Worm (Caenorhabditis elegans) whole organism, young adult: Measurements from ENCODE around the gene czw-1.
A peak's percentile ranks its signal among the peaks of the same experiment; 100 is the strongest.

Source experiments
- B0035.1 ChIP-seq: sonication (generic microtip); optimal IDR thresholded peaks from 2 replicates; lab custom pipeline; 2016; ENCODE audit warnings: missing genetic modification characterization, mild to moderate bottlenecking, missing compliant biosample characterization, missing genotype, missing genetic modification reagents
- C06A6.2 ChIP-seq: fragments of 200-800 bp; sonication (Bioruptor generic); conservative IDR thresholded peaks from 2 replicates; pipeline ENCODE4 v1.3.6; 2022; ENCODE audit warnings: missing genetic modification characterization, missing compliant biosample characterization
- C17E4.6 ChIP-seq: fragments of 200-800 bp; sonication (Bioruptor generic); IDR thresholded peaks from 2 replicates; pipeline ENCODE4 v1.3.6; 2022; ENCODE audit warnings: missing genetic modification reagents, missing genetic modification characterization, missing compliant biosample characterization
- F22D6.2 ChIP-seq: sonication (generic microtip); optimal IDR thresholded peaks from 2 replicates; lab custom pipeline; 2016; ENCODE audit warnings: mild to moderate bottlenecking, missing genetic modification characterization, missing compliant biosample characterization
- F39B2.1 ChIP-seq: fragments of 200-800 bp; sonication (Bioruptor generic); IDR thresholded peaks from 2 replicates; pipeline ENCODE4 v1.3.6; 2022; ENCODE audit warnings: missing genetic modification reagents, missing genetic modification characterization, missing compliant biosample characterization
- F55B11.4 ChIP-seq: sonication (generic microtip); optimal IDR thresholded peaks from 2 replicates; lab custom pipeline; 2016; ENCODE audit warnings: missing compliant biosample characterization, missing genetic modification characterization, borderline replicate concordance; ENCODE audit not compliant: insufficient read depth
- K11D2.4 ChIP-seq: fragments of 200-800 bp; sonication (Bioruptor generic); IDR thresholded peaks from 2 replicates; pipeline ENCODE4 v1.3.6; 2022; ENCODE audit warnings: missing genetic modification reagents, missing genetic modification characterization, missing compliant biosample characterization
- T07F8.4 ChIP-seq: sonication (generic microtip); optimal IDR thresholded peaks from 2 replicates; lab custom pipeline; 2016; ENCODE audit warnings: mild to moderate bottlenecking, missing genetic modification characterization, moderate library complexity, missing compliant biosample characterization
- Y53G8AR.9 ChIP-seq: fragments of 200-800 bp; sonication (Bioruptor generic); conservative IDR thresholded peaks from 2 replicates; pipeline ENCODE4 v1.3.6; 2022; ENCODE audit warnings: missing genetic modification reagents, missing genetic modification characterization, missing compliant biosample characterization
- Y67H2A.10 ChIP-seq: fragments of 200-800 bp; sonication (Bioruptor generic); conservative IDR thresholded peaks from 2 replicates; pipeline ENCODE4 v1.3.6; 2022; ENCODE audit warnings: missing genetic modification reagents, missing genetic modification characterization, missing compliant biosample characterization
- akir-1 ChIP-seq: fragments of 200-800 bp; sonication (Bioruptor generic); optimal IDR thresholded peaks from 2 replicates; lab custom pipeline; 2018; ENCODE audit warnings: mild to moderate bottlenecking, missing genetic modification characterization, moderate library complexity, missing compliant biosample characterization
- aptf-2 ChIP-seq: fragments of 200-800 bp; sonication (Bioruptor generic); conservative IDR thresholded peaks from 2 replicates; pipeline ENCODE4 v1.3.6; 2022; ENCODE audit warnings: missing genetic modification reagents, missing genetic modification characterization, missing compliant biosample characterization
- atf-7 ChIP-seq: sonication (generic microtip); optimal IDR thresholded peaks from 2 replicates; lab custom pipeline; 2017; ENCODE audit warnings: mild to moderate bottlenecking, missing genetic modification characterization, missing compliant biosample characterization
- attf-3 ChIP-seq: fragments of 200-800 bp; sonication (Bioruptor generic); conservative IDR thresholded peaks from 2 replicates; pipeline ENCODE4 v1.3.6; 2022; ENCODE audit warnings: missing genetic modification reagents, missing genetic modification characterization, missing compliant biosample characterization
- bed-1 ChIP-seq: fragments of 200-800 bp; sonication (Bioruptor generic); IDR thresholded peaks from 2 replicates; pipeline ENCODE4 v1.3.6; 2022; ENCODE audit warnings: missing genetic modification reagents, missing genetic modification characterization, missing compliant biosample characterization
- ceh-100 ChIP-seq: fragments of 200-800 bp; sonication (Bioruptor generic); IDR thresholded peaks from 2 replicates; pipeline ENCODE4 v1.3.6; 2022; ENCODE audit warnings: missing genetic modification reagents, missing genetic modification characterization, missing compliant biosample characterization
- ceh-58 ChIP-seq: fragments of 200-800 bp; sonication (Bioruptor generic); IDR thresholded peaks from 2 replicates; pipeline ENCODE4 v1.3.6; 2022; ENCODE audit warnings: missing genetic modification characterization, missing compliant biosample characterization
- ceh-79 ChIP-seq: sonication (generic microtip); optimal IDR thresholded peaks from 2 replicates; lab custom pipeline; 2017; ENCODE audit warnings: mild to moderate bottlenecking, missing genetic modification characterization, missing compliant biosample characterization
- chd-7 ChIP-seq: sonication (generic microtip); optimal IDR thresholded peaks from 2 replicates; lab custom pipeline; 2016; ENCODE audit warnings: mild to moderate bottlenecking, missing genetic modification characterization, moderate library complexity, missing compliant biosample characterization
- dpff-1 ChIP-seq: sonication (generic microtip); optimal IDR thresholded peaks from 2 replicates; lab custom pipeline; 2017; ENCODE audit warnings: mild to moderate bottlenecking, missing genetic modification characterization, missing compliant biosample characterization
- dpl-1 ChIP-seq: fragments of 150-350 bp; optimal IDR thresholded peaks from 2 replicates; lab custom pipeline; 2014; ENCODE audit warnings: missing biosample characterization, missing genetic modification reagents, missing genetic modification characterization
- egl-44 ChIP-seq: fragments of 200-800 bp; sonication (Bioruptor generic); IDR thresholded peaks from 2 replicates; pipeline ENCODE4 v1.3.6; 2022; ENCODE audit warnings: missing genetic modification reagents, missing genetic modification characterization, missing compliant biosample characterization
- hlh-12 ChIP-seq: sonication (generic microtip); optimal IDR thresholded peaks from 2 replicates; lab custom pipeline; 2016; ENCODE audit warnings: missing genetic modification characterization, missing compliant biosample characterization
- lin-40 ChIP-seq: sonication (generic microtip); optimal IDR thresholded peaks from 2 replicates; lab custom pipeline; 2016; ENCODE audit warnings: missing genetic modification characterization, mild to moderate bottlenecking, missing compliant biosample characterization, missing genotype, missing genetic modification reagents
- madf-6 ChIP-seq: fragments of 200-800 bp; sonication (Bioruptor generic); IDR thresholded peaks from 2 replicates; pipeline ENCODE4 v1.3.6; 2022; ENCODE audit warnings: missing genetic modification reagents, missing genetic modification characterization, missing compliant biosample characterization
- mcd-1 ChIP-seq: fragments of 200-800 bp; sonication (Bioruptor generic); IDR thresholded peaks from 2 replicates; pipeline ENCODE4 v1.3.6; 2022; ENCODE audit warnings: missing genetic modification reagents, missing genetic modification characterization, missing compliant biosample characterization
- nfya-2 ChIP-seq: fragments of 200-800 bp; sonication (Bioruptor generic); IDR thresholded peaks from 2 replicates; pipeline ENCODE4 v1.3.6; 2022; ENCODE audit warnings: missing genetic modification reagents, missing genetic modification characterization, missing compliant biosample characterization
- nfyb-1 ChIP-seq: fragments of 200-800 bp; sonication (Bioruptor generic); IDR thresholded peaks from 2 replicates; pipeline ENCODE4 v1.3.6; 2022; ENCODE audit warnings: missing genetic modification reagents, missing genetic modification characterization, missing compliant biosample characterization
- nhr-179 ChIP-seq: sonication (generic microtip); optimal IDR thresholded peaks from 2 replicates; lab custom pipeline; 2016; ENCODE audit warnings: mild to moderate bottlenecking, missing genetic modification characterization, missing compliant biosample characterization
- pbrm-1 ChIP-seq: fragments of 200-800 bp; sonication (Bioruptor generic); IDR thresholded peaks from 2 replicates; pipeline ENCODE4 v1.3.6; 2022; ENCODE audit warnings: missing genetic modification reagents, missing genetic modification characterization, missing compliant biosample characterization
- repo-1 ChIP-seq: sonication (generic microtip); optimal IDR thresholded peaks from 2 replicates; lab custom pipeline; 2017; ENCODE audit warnings: mild to moderate bottlenecking, missing genetic modification characterization, missing compliant biosample characterization
- rpc-1 ChIP-seq, 2 experiments: fragments of 150-350 bp in 1 of 2; sonication (generic microtip) in 1 of 2; optimal IDR thresholded peaks; 2 replicates each; lab custom pipeline; 2014 to 2018; ENCODE audit warnings: missing biosample characterization in 1 of 2, missing genetic modification characterization in 1 of 2, missing genetic modification reagents in 1 of 2, missing genotype in 1 of 2
- snpc-1.1 ChIP-seq: sonication (generic microtip); optimal IDR thresholded peaks from 2 replicates; lab custom pipeline; 2017; ENCODE audit warnings: missing genetic modification characterization, mild to moderate bottlenecking, missing compliant biosample characterization, antibody characterized with exemption, moderate library complexity, missing genotype, missing genetic modification reagents; ENCODE audit not compliant: insufficient read depth
- snpc-1.3 ChIP-seq: sonication (generic microtip); optimal IDR thresholded peaks from 2 replicates; lab custom pipeline; 2017; ENCODE audit warnings: missing genetic modification characterization, mild to moderate bottlenecking, missing compliant biosample characterization, antibody characterized with exemption, moderate library complexity, missing genotype, missing genetic modification reagents; ENCODE audit not compliant: insufficient read depth
- somi-1 ChIP-seq: fragments of 200-800 bp; sonication (Bioruptor generic); optimal IDR thresholded peaks from 2 replicates; lab custom pipeline; 2018; ENCODE audit warnings: mild to moderate bottlenecking, missing genetic modification characterization, missing compliant biosample characterization
- unc-130 ChIP-seq: sonication (generic microtip); optimal IDR thresholded peaks from 2 replicates; lab custom pipeline; 2016; ENCODE audit warnings: missing genetic modification reagents, missing genetic modification characterization, missing compliant biosample characterization
- unc-62 ChIP-seq: fragments of 150-350 bp; optimal IDR thresholded peaks from 2 replicates; lab custom pipeline; 2014; ENCODE audit warnings: missing biosample characterization, missing genetic modification reagents, missing genetic modification characterization
- xnd-1 ChIP-seq: sonication (generic microtip); optimal IDR thresholded peaks from 2 replicates; lab custom pipeline; 2016; ENCODE audit warnings: missing genotype, missing genetic modification reagents, missing genetic modification characterization, missing compliant biosample characterization
- ztf-25 ChIP-seq: fragments of 200-800 bp; sonication (Bioruptor generic); IDR thresholded peaks from 2 replicates; pipeline ENCODE4 v1.3.6; 2022; ENCODE audit warnings: missing genetic modification reagents, missing genetic modification characterization, missing compliant biosample characterization
- ztf-26 ChIP-seq: sonication (generic microtip); optimal IDR thresholded peaks from 2 replicates; lab custom pipeline; 2017; ENCODE audit warnings: missing genetic modification characterization, missing compliant biosample characterization
- ztf-28 ChIP-seq: fragments of 200-800 bp; sonication (Bioruptor generic); IDR thresholded peaks from 2 replicates; pipeline ENCODE4 v1.3.6; 2022; ENCODE audit warnings: missing genetic modification reagents, missing genetic modification characterization, missing compliant biosample characterization

The czw-1 gene

DNA sequence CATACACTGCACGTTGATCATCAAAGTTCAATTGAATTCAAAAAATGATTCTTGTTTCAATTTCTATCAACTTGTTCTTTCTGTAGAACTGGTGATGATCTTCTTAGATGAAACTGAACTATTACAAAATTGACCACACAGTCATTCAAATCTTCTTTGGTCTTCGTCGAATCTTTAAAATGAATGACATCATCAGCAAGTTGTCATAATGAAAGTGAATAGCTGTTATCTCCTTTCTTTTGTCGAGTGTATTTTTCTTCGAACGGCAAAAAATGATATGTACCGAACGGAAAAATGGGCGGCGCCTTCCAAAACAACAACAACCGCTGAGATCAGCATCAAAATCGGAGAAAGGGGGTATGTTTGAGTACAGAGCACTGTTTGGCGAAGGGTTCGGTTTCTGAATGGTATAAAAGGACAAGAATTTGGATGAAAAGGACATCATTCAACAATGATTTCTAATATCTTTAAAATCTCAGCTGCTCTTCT is 30.9 kb upstream of the czw-1 start, which contains the start of gene ora-1:
TSS of gene ora-1 (plus strand) at position 439 of the 489 bp plus-strand sequence.
- TF ChIP-seq ztf-25 (GFP tag; lab: Robert Waterston, UW) (no peak), madf-6 (GFP tag; lab: Robert Waterston, UW) (no peak), ceh-58 (GFP tag; lab: Robert Waterston, UW) (no peak), attf-3 (GFP tag; lab: Robert Waterston, UW) (no peak), F22D6.2 (tag; lab: Kevin White, UChicago) (no peak), xnd-1 (tag; lab: Kevin White, UChicago) (no peak), B0035.1 (tag; lab: Kevin White, UChicago) (no peak), nfyb-1 (GFP tag; lab: Robert Waterston, UW) (no peak)

DNA sequence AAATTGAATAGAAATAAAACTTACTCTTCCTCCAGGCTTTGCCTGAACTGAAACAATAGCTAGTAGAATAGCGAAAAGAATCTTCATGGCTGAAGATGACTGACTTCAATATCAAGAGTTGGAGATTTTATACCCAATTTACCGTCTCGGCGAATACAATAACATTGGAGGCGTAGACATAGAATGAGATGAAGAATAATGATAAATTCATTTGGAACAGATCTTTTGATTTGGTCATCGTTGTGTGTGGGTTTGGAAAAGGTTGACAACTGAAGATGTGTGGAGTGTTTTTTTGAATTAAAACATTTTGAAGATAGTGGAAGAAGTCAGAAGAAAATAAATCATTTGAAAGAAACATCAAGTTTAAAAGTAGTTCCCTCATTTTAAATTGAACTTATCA is 29.6 kb upstream of the czw-1 start, which contains the start of gene F57H12.6:
TSS of gene F57H12.6 (minus strand) at position 101 of the 400 bp plus-strand sequence.
- TF ChIP-seq ceh-79 (tag; lab: Kevin White, UChicago) (no peak), nhr-179 (no peak)
- TF ChIP-seq, all 124 proteins: peak for 0

DNA sequence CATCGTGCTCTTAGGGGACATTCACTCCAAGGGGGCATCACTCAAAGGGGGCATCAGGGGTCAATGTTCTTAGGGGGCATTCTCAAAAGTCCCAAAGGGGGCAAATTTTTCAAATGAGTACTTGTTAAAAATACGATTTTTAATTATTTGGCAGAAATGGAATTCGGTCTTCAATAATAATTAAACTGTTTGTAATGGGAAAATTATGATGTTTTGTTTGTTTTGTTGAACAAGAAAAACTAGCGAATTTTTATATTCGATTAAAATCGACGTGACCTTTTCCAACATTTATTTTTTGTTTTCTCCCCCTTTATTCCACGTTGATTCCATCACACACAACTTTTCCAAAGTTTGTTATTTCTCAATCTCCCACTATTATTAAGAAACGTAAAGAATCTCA is 20.4 kb upstream of the czw-1 start, which contains the start of gene F57H12.5:
TSS of gene F57H12.5 (plus strand) at position 301 of the 400 bp plus-strand sequence.
- TF ChIP-seq dpff-1 = no peak
- no peak for TF ChIP-seq ceh-79 (tag; lab: Kevin White, UChicago)
- no peak for TF ChIP-seq madf-6 (GFP tag; lab: Robert Waterston, UW)
- no peak for TF ChIP-seq Y53G8AR.9 (GFP tag; lab: Robert Waterston, UW)
- TF ChIP-seq, all 124 proteins: peak for 0

DNA sequence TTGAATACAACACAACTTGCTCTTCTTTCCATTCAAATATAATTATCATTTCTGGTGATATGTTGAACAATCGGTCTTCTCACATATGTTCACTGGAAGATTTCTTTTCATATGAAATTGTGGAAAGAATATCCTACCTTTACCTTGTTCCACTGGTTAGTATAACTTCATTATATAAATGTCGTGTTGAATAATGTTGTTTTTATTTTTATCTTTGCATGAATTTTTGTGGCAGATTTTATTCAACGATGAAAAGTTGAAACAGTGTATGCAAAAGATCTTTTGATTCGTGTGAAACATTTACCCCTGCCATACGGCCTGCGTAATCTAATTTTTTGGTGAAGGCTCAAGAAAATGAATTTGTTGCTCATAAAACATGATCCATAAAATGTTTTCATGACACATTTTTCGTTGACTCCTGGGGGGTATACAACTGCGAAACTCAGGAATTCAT is 15.3 kb upstream of the czw-1 start:
- TF ChIP-seq ztf-28 (GFP tag; lab: Robert Waterston, UW) = no peak
- no peak for TF ChIP-seq dpl-1 (GFP tag; lab: Kevin White, UChicago)
- 0 out of 2 replicates have a peak, but pooled peaks have one; percentile 28 for TF ChIP-seq egl-44
- no peak for TF ChIP-seq F55B11.4 (tag; lab: Kevin White, UChicago)
- TF ChIP-seq unc-130 (GFP tag; lab: Kevin White, UChicago) = peak; percentile 52
- TF ChIP-seq F39B2.1 (GFP tag; lab: Robert Waterston, UW) = peak; percentile 76
- TF ChIP-seq ztf-26 (tag; lab: Kevin White, UChicago) = no peak
- peak; percentile 88 for TF ChIP-seq chd-7 (tag; lab: Kevin White, UChicago)
- TF ChIP-seq C17E4.6 (GFP tag; lab: Robert Waterston, UW) = no peak; the same call in 1 of the 2 replicates
- TF ChIP-seq Y53G8AR.9 (GFP tag; lab: Robert Waterston, UW) = peak; percentile 86
- TF ChIP-seq unc-62 = no peak
- TF ChIP-seq nfya-2 (GFP tag; lab: Robert Waterston, UW) = 0 out of 2 replicates have a peak, but pooled peaks have one; percentile 21
- peak; percentile 68 for TF ChIP-seq repo-1
- no peak for TF ChIP-seq somi-1 (GFP tag; lab: Kevin White, UChicago)
- peak; percentile 59; the same call in 1 of the 2 replicates for TF ChIP-seq ceh-100
- no peak for TF ChIP-seq C06A6.2 (GFP tag; lab: Robert Waterston, UW)
- TF ChIP-seq xnd-1 (tag; lab: Kevin White, UChicago) = peak; percentile 53
- TF ChIP-seq hlh-12 (tag; lab: Kevin White, UChicago) = no peak
- TF ChIP-seq akir-1 (GFP tag; lab: Kevin White, UChicago) = no peak
- no peak for TF ChIP-seq rpc-1 (optimal IDR thresholded peaks at IDR 0.05; lab: Kevin White, UChicago)
- peak; percentile 4 for TF ChIP-seq rpc-1 (tag; optimal IDR thresholded peaks at IDR 0.05; lab: Kevin White, UChicago)
- TF ChIP-seq pbrm-1 (GFP tag; lab: Robert Waterston, UW) = peak; percentile 24; the same call in 1 of the 2 replicates
- TF ChIP-seq bed-1 = no peak
- TF ChIP-seq ztf-25 (GFP tag; lab: Robert Waterston, UW) = no peak
- TF ChIP-seq B0035.1 (tag; lab: Kevin White, UChicago) = no peak
- peak; percentile 22 for TF ChIP-seq atf-7 (tag; lab: Kevin White, UChicago)
- TF ChIP-seq aptf-2 (GFP tag; lab: Robert Waterston, UW) = no peak
- no peak for TF ChIP-seq lin-40 (tag; lab: Kevin White, UChicago)
- TF ChIP-seq snpc-1.3 = no peak
- no peak for TF ChIP-seq Y67H2A.10
- peak; percentile 20 for TF ChIP-seq T07F8.4 (tag; lab: Kevin White, UChicago)
- TF ChIP-seq mcd-1 (GFP tag; lab: Robert Waterston, UW) = no peak
- no peak for TF ChIP-seq K11D2.4
- peak; percentile 60 for TF ChIP-seq snpc-1.1 (tag; lab: Kevin White, UChicago)
